Worm (Caenorhabditis elegans): ENCODE data around the gene Y110A2AL.7.

Gene Y110A2AL.7

ce11 chrII:2885518-2886449 lies 42.8 kb upstream of the Y110A2AL.7 start:
- TF ChIP-seq tbx-8 (GFP tag; optimal IDR thresholded peaks at IDR 0.05) (no peak), cnd-1 (tag; optimal IDR thresholded peaks at IDR 0.05) (no peak), bed-3 (GFP tag; optimal IDR thresholded peaks at IDR 0.05) (no peak), hlh-1 (tag; optimal IDR thresholded peaks at IDR 0.05) (no peak), unc-120 (tag; optimal IDR thresholded peaks at IDR 0.05; ENCODE audit: poor library complexity, severe bottlenecking) (no peak), snpc-4 (tag; optimal IDR thresholded peaks at IDR 0.05) (no peak), ceh-39 (tag; optimal IDR thresholded peaks at IDR 0.05) (no peak), mab-5 (tag; optimal IDR thresholded peaks at IDR 0.05) (no peak)

DNA sequence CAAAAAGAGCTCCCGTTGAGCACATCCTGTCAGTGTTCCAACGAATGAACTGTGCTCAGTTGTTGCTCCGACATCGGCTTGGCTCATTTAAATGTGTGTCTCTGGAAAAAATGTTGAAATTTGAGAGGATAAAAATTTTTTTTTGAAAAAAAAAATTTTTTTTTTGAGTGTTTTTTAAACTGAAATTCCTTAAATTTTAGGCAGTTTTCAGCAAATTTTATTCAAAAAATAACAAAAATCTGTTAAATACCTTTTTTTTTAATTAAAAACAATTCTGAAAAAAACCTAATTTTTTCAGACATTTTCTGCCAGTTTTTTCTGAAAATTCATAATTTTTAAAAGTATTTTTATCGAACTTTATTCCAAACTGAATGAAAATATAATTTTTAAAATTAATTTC lies 41.8 kb upstream of the Y110A2AL.7 start, which contains the start of gene pigw-1:
Gene pigw-1 (minus strand): TSS at position 101 of the 400 bp plus-strand sequence.
- no peak for TF ChIP-seq ztf-11 (tag; optimal IDR thresholded peaks at IDR 0.05)
- TF ChIP-seq ceh-39 (tag; optimal IDR thresholded peaks at IDR 0.05) = no peak
- no peak for TF ChIP-seq elt-3 (tag; optimal IDR thresholded peaks at IDR 0.05)
- no peak for TF ChIP-seq nhr-12 (tag; optimal IDR thresholded peaks at IDR 0.05)
- TF ChIP-seq mab-5 (tag; optimal IDR thresholded peaks at IDR 0.05) = no peak
- no peak for TF ChIP-seq nhr-2 (tag; optimal IDR thresholded peaks at IDR 0.05)
- TF ChIP-seq sem-2 (GFP tag; optimal IDR thresholded peaks at IDR 0.05) = no peak
- TF ChIP-seq ham-2 (GFP tag; optimal IDR thresholded peaks at IDR 0.05) = no peak
- TF ChIP-seq ceh-83 (GFP tag; optimal IDR thresholded peaks at IDR 0.05) = no peak
- TF ChIP-seq snpc-4 (tag; optimal IDR thresholded peaks at IDR 0.05) = no peak
- no peak for TF ChIP-seq lsy-2 (tag; optimal IDR thresholded peaks at IDR 0.05)
- no peak for TF ChIP-seq mep-1 (tag; optimal IDR thresholded peaks at IDR 0.05)
- TF ChIP-seq lin-32 (GFP tag; optimal IDR thresholded peaks at IDR 0.05) = no peak
- no peak for TF ChIP-seq flh-1 (GFP tag; optimal IDR thresholded peaks at IDR 0.05)
- no peak for TF ChIP-seq drap-1 (GFP tag; optimal IDR thresholded peaks at IDR 0.05)
- no peak for TF ChIP-seq cnd-1 (tag; optimal IDR thresholded peaks at IDR 0.05)
- no peak for TF ChIP-seq lin-13 (tag; optimal IDR thresholded peaks at IDR 0.05)
- TF ChIP-seq pha-4 (tag; optimal IDR thresholded peaks at IDR 0.05) = no peak
- no peak for TF ChIP-seq ces-1 (GFP tag; optimal IDR thresholded peaks at IDR 0.05)
- TF ChIP-seq nhr-28 (tag; optimal IDR thresholded peaks at IDR 0.05) = no peak

ce11 chrII:2881088-2881487 lies 38.1 kb upstream of the Y110A2AL.7 start:
- TF ChIP-seq sptf-1 (tag; optimal IDR thresholded peaks at IDR 0.05) = no peak
- TF ChIP-seq pha-4 (tag; optimal IDR thresholded peaks at IDR 0.05) = no peak

DNA sequence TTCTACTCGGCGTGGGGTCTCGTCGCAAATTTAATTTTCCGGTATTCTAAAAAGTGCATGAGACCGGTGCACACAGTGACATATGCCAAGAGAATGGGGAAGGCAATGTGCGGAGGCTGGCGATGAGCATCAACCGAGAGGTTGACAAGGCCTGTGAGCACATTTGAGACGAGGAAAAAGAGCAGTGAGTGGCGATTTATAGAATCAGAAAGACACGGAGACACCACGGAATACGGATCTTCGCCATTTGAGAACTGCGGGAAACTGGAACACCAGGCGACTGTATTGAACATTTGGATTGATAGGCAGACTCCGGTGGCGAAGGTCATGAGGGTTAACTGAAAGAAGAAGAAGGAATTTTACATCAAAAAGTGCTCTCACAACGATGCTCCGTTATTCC lies 35.9 kb upstream of the Y110A2AL.7 start:
- no peak for TF ChIP-seq ces-1 (GFP tag; optimal IDR thresholded peaks at IDR 0.05)
- no peak for TF ChIP-seq mab-5 (tag; optimal IDR thresholded peaks at IDR 0.05)
- no peak for TF ChIP-seq blmp-1 (tag; optimal IDR thresholded peaks at IDR 0.05)
- TF ChIP-seq tbx-8 (GFP tag; optimal IDR thresholded peaks at IDR 0.05) = no peak
- TF ChIP-seq ceh-43 (GFP tag; optimal IDR thresholded peaks at IDR 0.05) = no peak
- TF ChIP-seq bed-3 (GFP tag; optimal IDR thresholded peaks at IDR 0.05) = no peak
- TF ChIP-seq ceh-39 (tag; optimal IDR thresholded peaks at IDR 0.05) = no peak
- no peak for TF ChIP-seq ham-2 (GFP tag; optimal IDR thresholded peaks at IDR 0.05)
- TF ChIP-seq nhr-237 (tag; optimal IDR thresholded peaks at IDR 0.05) = no peak
- TF ChIP-seq mls-2 (tag; optimal IDR thresholded peaks at IDR 0.05) = no peak
- TF ChIP-seq lin-13 (tag; optimal IDR thresholded peaks at IDR 0.05) = no peak
- no peak for TF ChIP-seq nhr-2 (tag; optimal IDR thresholded peaks at IDR 0.05)

ce11 chrII:2874801-2875200 lies 31.8 kb upstream of the Y110A2AL.7 start, which contains the start of gene Y110A2AL.1:
TSS of gene Y110A2AL.1 (plus strand) at chrII:2875101.
- TF ChIP-seq sptf-1 (tag; optimal IDR thresholded peaks at IDR 0.05) (no peak), elt-1 (tag; optimal IDR thresholded peaks at IDR 0.05; ENCODE audit: borderline replicate concordance, insufficient read depth) (no peak), nhr-12 (tag; optimal IDR thresholded peaks at IDR 0.05) (no peak), tbx-8 (GFP tag; optimal IDR thresholded peaks at IDR 0.05) (no peak), nhr-28 (tag; optimal IDR thresholded peaks at IDR 0.05) (no peak), unc-62 (GFP tag; optimal IDR thresholded peaks at IDR 0.05) (no peak), bed-3 (GFP tag; optimal IDR thresholded peaks at IDR 0.05) (no peak), unc-120 (tag; optimal IDR thresholded peaks at IDR 0.05; ENCODE audit: poor library complexity, severe bottlenecking) (no peak), ceh-43 (GFP tag; optimal IDR thresholded peaks at IDR 0.05) (no peak), zip-8 (tag; optimal IDR thresholded peaks at IDR 0.05) (no peak), nhr-2 (tag; optimal IDR thresholded peaks at IDR 0.05) (no peak), lsy-2 (tag; optimal IDR thresholded peaks at IDR 0.05) (no peak), mep-1 (tag; optimal IDR thresholded peaks at IDR 0.05) (no peak), ces-1 (GFP tag; optimal IDR thresholded peaks at IDR 0.05) (no peak), drap-1 (GFP tag; optimal IDR thresholded peaks at IDR 0.05) (no peak), lin-32 (GFP tag; optimal IDR thresholded peaks at IDR 0.05) (no peak), M03D4.4 (tag; optimal IDR thresholded peaks at IDR 0.05) (no peak), flh-1 (GFP tag; optimal IDR thresholded peaks at IDR 0.05) (no peak), unc-39 (tag; optimal IDR thresholded peaks at IDR 0.05) (no peak), sem-2 (GFP tag; optimal IDR thresholded peaks at IDR 0.05) (no peak)
